Fruit fly (Drosophila melanogaster) whole organism, wandering third instar larva: ENCODE data around the gene Rga.

Source experiments
- Abd-B ChIP-seq: fragments of >200 bp; optimal IDR thresholded peaks from 2 replicates; lab custom pipeline; 2017; ENCODE audit warnings: missing biosample characterization, missing genetic modification characterization
- OdsH ChIP-seq: fragments of 200-800 bp; sonication (Bioruptor generic); optimal IDR thresholded peaks from 2 replicates; lab custom pipeline; 2016; ENCODE audit warnings: missing biosample characterization, mild to moderate bottlenecking, missing genetic modification characterization
- dsf ChIP-seq: sonication (Bioruptor generic); optimal IDR thresholded peaks from 2 replicates; lab custom pipeline; 2016; ENCODE audit warnings: missing biosample characterization, missing genetic modification characterization, borderline replicate concordance
- fru ChIP-seq: fragments of 200-800 bp; sonication (Bioruptor generic); optimal IDR thresholded peaks from 3 replicates; lab custom pipeline; 2016; ENCODE audit warnings: missing biosample characterization, mild to moderate bottlenecking, missing genetic modification characterization
- pan ChIP-seq: fragments of >200 bp; optimal IDR thresholded peaks from 2 replicates; lab custom pipeline; 2017
- psq ChIP-seq: fragments of 200-800 bp; sonication (Bioruptor generic); optimal IDR thresholded peaks from 3 replicates; lab custom pipeline; 2017; ENCODE audit warnings: missing biosample characterization, mild to moderate bottlenecking, missing genetic modification characterization, moderate library complexity
- rgr ChIP-seq: fragments of 200-800 bp; sonication (Bioruptor generic); optimal IDR thresholded peaks from 3 replicates; lab custom pipeline; 2016; ENCODE audit warnings: missing biosample characterization, mild to moderate bottlenecking, missing genetic modification characterization
- sv ChIP-seq: fragments of 200-800 bp; sonication (Bioruptor generic); optimal IDR thresholded peaks from 3 replicates; lab custom pipeline; 2016; ENCODE audit warnings: missing biosample characterization, missing genetic modification characterization
- usp ChIP-seq: fragments of >200 bp; optimal IDR thresholded peaks from 2 replicates; lab custom pipeline; 2017; ENCODE audit warnings: missing biosample characterization, missing genetic modification characterization

dm6 chr3R:5608422-5608821, 4.5 kb downstream of the Rga start:
- TF ChIP-seq usp (no peak), dsf (GFP tag; lab: Kevin White, UChicago) (no peak), rgr (GFP tag; lab: Kevin White, UChicago) (no peak), fru (GFP tag; lab: Kevin White, UChicago) (no peak), Abd-B (no peak), sv (GFP tag; lab: Kevin White, UChicago) (no peak), psq (GFP tag; lab: Kevin White, UChicago) (no peak), pan (lab: Kevin White, UChicago) (no peak), OdsH (GFP tag; lab: Kevin White, UChicago) (no peak)
